Worm (Caenorhabditis elegans) whole organism, midembryonic: Measurements from ENCODE around the gene C08E3.1.

Source experiments
- T22C8.4 ChIP-seq: fragments of 200-800 bp; sonication (Bioruptor generic); IDR thresholded peaks from 2 replicates; pipeline ENCODE4 v1.3.6; 2022; ENCODE audit warnings: missing genetic modification characterization, missing compliant biosample characterization
- cog-1 ChIP-seq: sonication (generic microtip); optimal IDR thresholded peaks from 2 replicates; lab custom pipeline; 2016; ENCODE audit warnings: missing genetic modification characterization, missing compliant biosample characterization
- flt-1 ChIP-seq: fragments of 200-800 bp; sonication (Bioruptor generic); IDR thresholded peaks from 2 replicates; pipeline ENCODE4 v1.3.6; 2022; ENCODE audit warnings: missing genetic modification characterization, missing compliant biosample characterization
- klf-2 ChIP-seq: fragments of 200-800 bp; sonication (Bioruptor generic); conservative IDR thresholded peaks from 2 replicates; pipeline ENCODE4 v1.3.6; 2022; ENCODE audit warnings: missing genetic modification reagents, missing genetic modification characterization, missing compliant biosample characterization
- med-1 ChIP-seq: sonication (generic microtip); optimal IDR thresholded peaks from 2 replicates; lab custom pipeline; 2017; ENCODE audit warnings: missing genetic modification characterization, mild to moderate bottlenecking, missing compliant biosample characterization, antibody characterized with exemption, missing genetic modification reagents; ENCODE audit not compliant: insufficient read depth
- ref-1 ChIP-seq: fragments of 200-800 bp; sonication (Bioruptor generic); conservative IDR thresholded peaks from 2 replicates; pipeline ENCODE4 v1.3.6; 2022; ENCODE audit warnings: missing genetic modification reagents, missing genetic modification characterization, missing compliant biosample characterization
- tab-1 ChIP-seq: fragments of 200-800 bp; sonication (Bioruptor generic); IDR thresholded peaks from 2 replicates; pipeline ENCODE4 v1.3.6; 2022; ENCODE audit warnings: missing genetic modification characterization, missing compliant biosample characterization
- ztf-23 ChIP-seq: fragments of 200-800 bp; sonication (Bioruptor generic); IDR thresholded peaks from 2 replicates; pipeline ENCODE4 v1.3.6; 2022; ENCODE audit warnings: missing genetic modification reagents, missing genetic modification characterization, missing compliant biosample characterization
- ztf-29 ChIP-seq: fragments of 200-800 bp; sonication (Bioruptor generic); IDR thresholded peaks from 2 replicates; pipeline ENCODE4 v1.3.6; 2022; ENCODE audit warnings: missing genetic modification reagents, missing genetic modification characterization, missing compliant biosample characterization

C08E3.1 gene

DNA sequence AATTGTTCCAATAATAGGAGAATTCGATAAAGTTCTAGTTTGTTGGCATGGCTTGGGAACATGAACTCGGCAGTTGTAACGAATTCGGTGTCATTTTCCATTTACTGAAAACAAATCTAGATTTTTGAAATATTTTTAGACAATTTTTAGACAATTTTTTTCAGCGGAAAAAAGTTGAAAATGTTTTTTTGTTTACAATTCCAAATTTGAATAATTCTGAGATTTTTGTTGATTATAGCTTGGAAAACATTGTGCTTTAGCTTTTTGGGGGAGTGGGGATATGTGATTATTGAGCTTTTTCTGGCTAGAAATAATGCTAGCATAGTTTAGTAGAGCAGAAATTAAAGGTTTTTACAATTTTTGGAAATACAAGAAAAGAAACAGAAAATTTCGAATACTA lies 35.3 kb downstream of the C08E3.1 start, which contains the start of gene srw-97:
Gene srw-97 (minus strand): TSS at position 101 of the 400 bp plus-strand sequence.
- TF ChIP-seq klf-2 (GFP tag; lab: Robert Waterston, UW) (no peak), tab-1 (no peak), ref-1 (no peak), ztf-23 (GFP tag; lab: Robert Waterston, UW) (no peak), flt-1 (GFP tag; lab: Robert Waterston, UW) (no peak)

DNA sequence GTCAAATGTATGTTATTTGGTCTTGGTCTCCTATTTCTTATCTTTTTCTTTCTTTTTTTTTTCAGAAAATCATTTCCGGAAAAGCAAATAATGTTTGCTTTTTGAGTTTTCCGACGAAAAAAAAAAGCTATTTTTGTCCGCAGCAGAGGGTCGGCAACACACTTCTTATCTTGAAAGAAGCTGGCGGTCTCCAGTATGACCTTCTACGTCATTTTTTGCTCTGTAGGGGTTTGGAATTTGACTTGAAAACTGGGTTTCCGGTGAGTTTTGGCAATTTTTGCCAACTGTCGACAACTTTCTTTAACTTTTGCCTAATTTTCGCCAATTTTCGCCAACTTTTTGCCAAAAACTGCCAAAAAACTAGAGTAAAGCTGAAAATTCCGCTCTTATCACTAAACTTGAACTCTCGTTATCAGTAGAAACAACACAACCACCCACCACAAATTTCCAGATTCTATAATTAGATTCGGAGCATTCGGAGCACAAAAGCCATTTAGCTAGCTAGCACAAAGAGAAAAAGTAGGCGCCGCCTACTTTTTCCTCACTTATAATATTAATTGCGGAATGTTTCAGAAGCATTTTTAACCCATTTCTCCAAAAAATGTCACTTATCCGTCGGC lies 36.8 kb downstream of the C08E3.1 start, which contains the start of gene nhx-6:
Gene nhx-6 (plus strand): TSS at position 570 of the 620 bp plus-strand sequence.
- no peak for TF ChIP-seq ref-1
- TF ChIP-seq klf-2 (GFP tag; lab: Robert Waterston, UW), result no peak
- no peak for TF ChIP-seq flt-1 (GFP tag; lab: Robert Waterston, UW)
- TF ChIP-seq med-1, result no peak
- no peak for TF ChIP-seq cog-1 (tag; lab: Kevin White, UChicago)

DNA sequence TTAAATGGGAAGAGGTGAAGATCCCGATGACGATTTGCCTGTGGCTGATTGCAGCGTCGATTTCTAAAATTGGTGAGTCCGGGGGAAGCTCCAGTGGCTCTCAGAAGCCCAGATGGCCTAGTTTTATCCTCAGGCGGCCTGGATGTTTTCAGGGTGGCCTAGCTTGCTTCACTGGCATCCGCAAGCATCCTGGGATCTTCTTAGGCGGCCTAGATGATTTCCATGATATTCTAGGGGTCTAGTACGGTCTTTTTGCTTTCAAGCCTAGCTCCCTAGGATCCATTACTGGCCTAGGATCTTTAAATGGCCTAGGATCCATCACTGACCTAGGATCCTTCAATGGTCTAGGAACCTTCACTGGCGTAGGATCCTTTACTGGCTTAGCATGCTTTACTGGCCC lies 37.4 kb downstream of the C08E3.1 start:
- TF ChIP-seq med-1, result no peak
- TF ChIP-seq tab-1, result no peak
- TF ChIP-seq klf-2 (GFP tag; lab: Robert Waterston, UW), result no peak
- TF ChIP-seq ztf-23 (GFP tag; lab: Robert Waterston, UW), result no peak
- TF ChIP-seq ztf-29 (GFP tag; lab: Robert Waterston, UW), result no peak
- TF ChIP-seq flt-1 (GFP tag; lab: Robert Waterston, UW), result no peak
- no peak for TF ChIP-seq cog-1 (tag; lab: Kevin White, UChicago)

DNA sequence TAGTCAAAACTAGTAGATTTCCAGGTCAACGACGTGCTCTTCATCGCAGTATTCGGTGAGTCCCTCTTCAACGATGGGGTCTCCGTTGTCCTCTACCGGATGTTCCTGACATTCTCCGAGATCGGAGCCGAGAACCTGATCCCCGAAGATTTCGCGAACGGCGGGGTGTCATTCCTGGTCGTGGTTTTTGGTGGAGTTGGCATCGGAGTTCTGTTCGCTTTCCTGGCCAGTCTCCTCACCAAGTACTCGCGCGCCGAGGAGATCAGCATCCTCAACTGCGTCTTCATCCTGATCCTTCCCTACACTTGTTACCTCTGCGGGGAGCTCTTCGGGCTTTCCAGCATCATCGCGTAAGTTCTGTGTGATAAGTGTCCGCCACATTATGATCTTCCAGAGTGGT lies 39.1 kb downstream of the C08E3.1 start:
- TF ChIP-seq klf-2 (GFP tag; lab: Robert Waterston, UW) (no peak), flt-1 (GFP tag; lab: Robert Waterston, UW) (no peak), tab-1 (no peak), ref-1 (no peak), ztf-29 (GFP tag; lab: Robert Waterston, UW) (no peak), med-1 (no peak), T22C8.4 (no peak), ztf-23 (GFP tag; lab: Robert Waterston, UW) (no peak), cog-1 (tag; lab: Kevin White, UChicago) (no peak)

DNA sequence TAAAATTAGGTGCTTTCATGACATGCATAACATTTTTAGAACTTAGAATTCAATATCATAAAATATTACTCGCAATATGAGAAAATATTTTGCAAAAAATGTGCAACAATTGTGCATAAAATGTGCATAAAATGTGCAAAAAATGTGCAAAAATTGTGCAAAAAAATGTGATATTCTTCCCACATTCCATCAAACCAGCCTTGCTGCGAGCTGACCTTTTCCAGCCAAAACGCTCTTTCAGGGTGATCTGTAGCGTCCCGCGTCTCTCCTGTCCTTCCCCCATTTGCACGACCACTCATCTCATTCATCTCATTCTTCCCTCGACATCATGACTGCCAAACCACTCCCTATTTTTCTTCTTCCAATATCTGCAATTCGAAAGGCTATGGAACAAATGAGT lies 42.5 kb downstream of the C08E3.1 start, which contains the start of gene fbxb-17:
Gene fbxb-17 (plus strand): TSS at position 301 of the 400 bp plus-strand sequence.
- no peak for TF ChIP-seq ref-1
- TF ChIP-seq flt-1 (GFP tag; lab: Robert Waterston, UW), result no peak
- TF ChIP-seq cog-1 (tag; lab: Kevin White, UChicago), result no peak
- TF ChIP-seq ztf-29 (GFP tag; lab: Robert Waterston, UW), result no peak
- TF ChIP-seq tab-1, result no peak
- no peak for TF ChIP-seq ztf-23 (GFP tag; lab: Robert Waterston, UW)
- TF ChIP-seq T22C8.4, result no peak
- no peak for TF ChIP-seq med-1
- TF ChIP-seq klf-2 (GFP tag; lab: Robert Waterston, UW), result no peak

DNA sequence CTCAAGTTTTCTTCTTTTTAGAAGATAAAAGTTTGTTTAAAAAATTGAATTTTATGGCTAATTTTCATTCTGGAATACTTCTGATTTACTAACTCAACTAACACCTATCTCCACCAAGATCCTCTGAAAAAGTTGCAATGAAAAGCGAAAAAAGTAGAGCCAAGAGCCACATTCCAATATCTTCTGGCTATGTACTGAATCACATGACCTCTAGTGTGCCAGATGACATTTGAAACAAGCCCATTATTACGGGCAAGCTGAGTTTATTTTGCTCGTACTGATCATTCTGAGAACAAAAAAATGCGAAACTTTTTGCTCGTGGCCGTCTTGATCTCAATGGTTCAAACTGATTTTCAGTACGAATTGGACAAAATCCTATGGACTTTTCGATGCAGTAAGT lies 45.5 kb downstream of the C08E3.1 start, which contains the start of gene irld-36:
Gene irld-36 (plus strand): TSS at position 301 of the 400 bp plus-strand sequence.
- TF ChIP-seq T22C8.4 (no peak), ref-1 (no peak), klf-2 (GFP tag; lab: Robert Waterston, UW) (no peak), ztf-29 (GFP tag; lab: Robert Waterston, UW) (no peak), cog-1 (tag; lab: Kevin White, UChicago) (no peak), flt-1 (GFP tag; lab: Robert Waterston, UW) (no peak)

DNA sequence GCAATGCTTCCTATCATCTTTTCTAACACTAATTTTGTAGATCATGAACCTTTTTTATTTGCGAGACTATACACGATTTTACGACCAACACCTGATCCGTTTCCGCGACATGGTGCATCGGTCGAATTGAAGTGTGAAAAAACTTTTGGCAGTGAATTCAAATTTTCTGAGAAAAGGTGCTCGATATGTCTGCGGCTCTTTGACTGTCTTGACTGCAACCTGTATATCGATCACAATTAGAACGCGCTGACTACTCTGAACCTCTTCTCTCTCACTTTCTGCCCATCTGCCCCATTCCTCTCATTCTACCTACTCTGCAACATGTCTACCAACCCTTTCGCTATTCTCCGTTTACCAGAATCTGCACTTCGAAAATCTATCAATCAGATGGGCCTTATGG lies 48.6 kb downstream of the C08E3.1 start, which contains the start of gene fbxb-26:
Gene fbxb-26 (plus strand): TSS at position 301 of the 400 bp plus-strand sequence.
- TF ChIP-seq ztf-29 (GFP tag; lab: Robert Waterston, UW) (no peak), ref-1 (no peak), tab-1 (no peak), cog-1 (tag; lab: Kevin White, UChicago) (no peak), flt-1 (GFP tag; lab: Robert Waterston, UW) (no peak), med-1 (no peak), ztf-23 (GFP tag; lab: Robert Waterston, UW) (no peak), klf-2 (GFP tag; lab: Robert Waterston, UW) (no peak), T22C8.4 (no peak)
